Worm (Caenorhabditis elegans) whole organism, young adult: ENCODE data around the gene irld-11.
A peak's percentile ranks its signal among the peaks of the same experiment; 100 is the strongest.

ENCODE experiments used
- F10E7.11 ChIP-seq: sonication (generic microtip); optimal IDR thresholded peaks from 2 replicates; lab custom pipeline; 2017; ENCODE audit warnings: mild to moderate bottlenecking, missing genetic modification characterization, moderate library complexity, missing compliant biosample characterization
- F33H1.4 ChIP-seq: fragments of 200-800 bp; sonication (Bioruptor generic); IDR thresholded peaks from 2 replicates; pipeline ENCODE4 v1.3.6; 2022; ENCODE audit warnings: missing genetic modification reagents, missing genetic modification characterization, missing compliant biosample characterization
- F55B11.4 ChIP-seq: sonication (generic microtip); optimal IDR thresholded peaks from 2 replicates; lab custom pipeline; 2016; ENCODE audit warnings: missing compliant biosample characterization, missing genetic modification characterization, borderline replicate concordance; ENCODE audit not compliant: insufficient read depth
- Y53G8AR.9 ChIP-seq: fragments of 200-800 bp; sonication (Bioruptor generic); conservative IDR thresholded peaks from 2 replicates; pipeline ENCODE4 v1.3.6; 2022; ENCODE audit warnings: missing genetic modification reagents, missing genetic modification characterization, missing compliant biosample characterization
- athp-1 ChIP-seq: sonication (generic microtip); optimal IDR thresholded peaks from 2 replicates; lab custom pipeline; 2017; ENCODE audit warnings: mild to moderate bottlenecking, missing genetic modification characterization, missing compliant biosample characterization
- bed-2 ChIP-seq: fragments of 200-800 bp; sonication (Bioruptor generic); IDR thresholded peaks from 2 replicates; pipeline ENCODE4 v1.3.6; 2022; ENCODE audit warnings: missing genetic modification reagents, missing genetic modification characterization, missing compliant biosample characterization
- ccch-3 ChIP-seq: fragments of 200-800 bp; sonication (Bioruptor generic); optimal IDR thresholded peaks from 2 replicates; lab custom pipeline; 2018; ENCODE audit warnings: mild to moderate bottlenecking, missing genetic modification characterization, missing compliant biosample characterization
- ceh-91 ChIP-seq: fragments of 200-800 bp; sonication (Bioruptor generic); IDR thresholded peaks from 2 replicates; pipeline ENCODE4 v1.3.6; 2022; ENCODE audit warnings: missing genetic modification reagents, missing genetic modification characterization, missing compliant biosample characterization
- dpl-1 ChIP-seq: fragments of 150-350 bp; optimal IDR thresholded peaks from 2 replicates; lab custom pipeline; 2014; ENCODE audit warnings: missing biosample characterization, missing genetic modification reagents, missing genetic modification characterization
- egl-18 ChIP-seq: fragments of 200-800 bp; sonication (Bioruptor generic); IDR thresholded peaks from 2 replicates; pipeline ENCODE4 v1.3.6; 2022; ENCODE audit warnings: missing genetic modification reagents, missing genetic modification characterization, missing compliant biosample characterization
- egrh-3 ChIP-seq: fragments of 200-800 bp; sonication (Bioruptor generic); IDR thresholded peaks from 2 replicates; pipeline ENCODE4 v1.3.6; 2022; ENCODE audit warnings: missing genetic modification reagents, missing genetic modification characterization, missing compliant biosample characterization
- hlh-26 ChIP-seq: fragments of 200-800 bp; sonication (Bioruptor generic); conservative IDR thresholded peaks from 2 replicates; pipeline ENCODE4 v1.3.6; 2022; ENCODE audit warnings: missing genetic modification reagents, missing genetic modification characterization, missing compliant biosample characterization
- hmg-20 ChIP-seq: fragments of 200-800 bp; sonication (Bioruptor generic); IDR thresholded peaks from 2 replicates; pipeline ENCODE4 v1.3.6; 2022; ENCODE audit warnings: missing genetic modification reagents, missing genetic modification characterization, missing compliant biosample characterization
- lin-35 ChIP-seq, 3 experiments: fragments of 150-350 bp in 2 of 3; sonication (generic microtip) in 1 of 3; optimal IDR thresholded peaks; 2 replicates each; lab custom pipeline; 2014 to 2018; ENCODE audit warnings: missing biosample characterization in 3 of 3, missing genetic modification characterization in 3 of 3, missing genetic modification reagents in 3 of 3
- lsl-1 ChIP-seq: fragments of 200-800 bp; sonication (Bioruptor generic); optimal IDR thresholded peaks from 2 replicates; lab custom pipeline; 2018; ENCODE audit warnings: mild to moderate bottlenecking, missing genetic modification characterization, moderate library complexity, missing compliant biosample characterization
- madf-6 ChIP-seq: fragments of 200-800 bp; sonication (Bioruptor generic); IDR thresholded peaks from 2 replicates; pipeline ENCODE4 v1.3.6; 2022; ENCODE audit warnings: missing genetic modification reagents, missing genetic modification characterization, missing compliant biosample characterization
- mes-4 ChIP-seq: sonication (generic microtip); optimal IDR thresholded peaks from 2 replicates; lab custom pipeline; 2016; ENCODE audit warnings: missing genotype, missing genetic modification characterization, missing compliant biosample characterization
- nfya-1 ChIP-seq: sonication (generic microtip); optimal IDR thresholded peaks from 2 replicates; lab custom pipeline; 2017; ENCODE audit warnings: antibody characterized with exemption, missing compliant biosample characterization, missing genetic modification characterization, borderline replicate concordance; ENCODE audit not compliant: insufficient read depth
- rcor-1 ChIP-seq: fragments of 200-800 bp; sonication (Bioruptor generic); IDR thresholded peaks from 2 replicates; pipeline ENCODE4 v1.3.6; 2022; ENCODE audit warnings: missing genetic modification reagents, missing genetic modification characterization, missing compliant biosample characterization
- snpc-1.1 ChIP-seq: sonication (generic microtip); optimal IDR thresholded peaks from 2 replicates; lab custom pipeline; 2017; ENCODE audit warnings: missing genetic modification characterization, mild to moderate bottlenecking, missing compliant biosample characterization, antibody characterized with exemption, moderate library complexity, missing genotype, missing genetic modification reagents; ENCODE audit not compliant: insufficient read depth
- somi-1 ChIP-seq: fragments of 200-800 bp; sonication (Bioruptor generic); optimal IDR thresholded peaks from 2 replicates; lab custom pipeline; 2018; ENCODE audit warnings: mild to moderate bottlenecking, missing genetic modification characterization, missing compliant biosample characterization
- tlf-1 ChIP-seq: fragments of 200-800 bp; sonication (Bioruptor generic); optimal IDR thresholded peaks from 2 replicates; lab custom pipeline; 2018; ENCODE audit warnings: mild to moderate bottlenecking, missing genetic modification characterization, missing compliant biosample characterization
- unc-130 ChIP-seq: sonication (generic microtip); optimal IDR thresholded peaks from 2 replicates; lab custom pipeline; 2016; ENCODE audit warnings: missing genetic modification reagents, missing genetic modification characterization, missing compliant biosample characterization
- unc-62 ChIP-seq: fragments of 150-350 bp; optimal IDR thresholded peaks from 2 replicates; lab custom pipeline; 2014; ENCODE audit warnings: missing biosample characterization, missing genetic modification reagents, missing genetic modification characterization
- xnd-1 ChIP-seq: sonication (generic microtip); optimal IDR thresholded peaks from 2 replicates; lab custom pipeline; 2016; ENCODE audit warnings: missing genotype, missing genetic modification reagents, missing genetic modification characterization, missing compliant biosample characterization
- zfh-2 ChIP-seq: fragments of 200-800 bp; sonication (Bioruptor generic); conservative IDR thresholded peaks from 2 replicates; pipeline ENCODE4 v1.3.6; 2022; ENCODE audit warnings: missing genetic modification reagents, missing genetic modification characterization, missing compliant biosample characterization
- zim-3 ChIP-seq: sonication (generic microtip); optimal IDR thresholded peaks from 2 replicates; lab custom pipeline; 2017; ENCODE audit warnings: mild to moderate bottlenecking, missing genetic modification characterization, moderate library complexity, missing compliant biosample characterization
- ztf-25 ChIP-seq: fragments of 200-800 bp; sonication (Bioruptor generic); IDR thresholded peaks from 2 replicates; pipeline ENCODE4 v1.3.6; 2022; ENCODE audit warnings: missing genetic modification reagents, missing genetic modification characterization, missing compliant biosample characterization
- ztf-26 ChIP-seq: sonication (generic microtip); optimal IDR thresholded peaks from 2 replicates; lab custom pipeline; 2017; ENCODE audit warnings: missing genetic modification characterization, missing compliant biosample characterization
- ztf-6 ChIP-seq: fragments of 200-800 bp; sonication (Bioruptor generic); IDR thresholded peaks from 2 replicates; pipeline ENCODE4 v1.3.6; 2022; ENCODE audit warnings: missing genetic modification reagents, missing genetic modification characterization, missing compliant biosample characterization

irld-11 gene

ce11 chrV:1701584-1702101, 46.7 kb downstream of the irld-11 start, which contains the start of gene srw-90:
srw-90 (plus strand) TSS chrV:1702051.
- TF ChIP-seq hlh-26 (GFP tag; lab: Robert Waterston, UW) = no peak
- TF ChIP-seq lsl-1 (GFP tag; lab: Kevin White, UChicago) = peak; percentile 85
- peak; percentile 72 for TF ChIP-seq madf-6 (GFP tag; lab: Robert Waterston, UW)
- no peak for TF ChIP-seq unc-62 (GFP tag; lab: Kevin White, UChicago)
- TF ChIP-seq egl-18 (GFP tag; lab: Robert Waterston, UW) = no peak
- TF ChIP-seq lin-35 (GFP tag; optimal IDR thresholded peaks at IDR 0.05; lab: Kevin White, UChicago) = no peak
- no peak for TF ChIP-seq athp-1 (tag; lab: Kevin White, UChicago)
- TF ChIP-seq zim-3 = no peak
- no peak for TF ChIP-seq hmg-20 (GFP tag; lab: Robert Waterston, UW)
- no peak for TF ChIP-seq Y53G8AR.9 (GFP tag; lab: Robert Waterston, UW)
- peak; percentile 45 for TF ChIP-seq xnd-1
- no peak for TF ChIP-seq ztf-6 (GFP tag; lab: Robert Waterston, UW)
- TF ChIP-seq dpl-1 (GFP tag; lab: Kevin White, UChicago) = no peak
- TF ChIP-seq bed-2 (GFP tag; lab: Robert Waterston, UW) = no peak
- TF ChIP-seq unc-130 (GFP tag; lab: Kevin White, UChicago) = no peak
- TF ChIP-seq tlf-1 (GFP tag; lab: Kevin White, UChicago) = no peak
- no peak for TF ChIP-seq F10E7.11
- no peak for TF ChIP-seq ztf-25 (GFP tag; lab: Robert Waterston, UW)
- no peak for TF ChIP-seq snpc-1.1 (tag; lab: Kevin White, UChicago)
- no peak for TF ChIP-seq somi-1 (GFP tag; lab: Kevin White, UChicago)
- peak; percentile 73 for TF ChIP-seq F33H1.4 (GFP tag; lab: Robert Waterston, UW)
- TF ChIP-seq mes-4 = no peak
- no peak for TF ChIP-seq nfya-1 (tag; lab: Kevin White, UChicago)
- no peak for TF ChIP-seq zfh-2 (GFP tag; lab: Robert Waterston, UW)
- TF ChIP-seq ccch-3 = no peak
- TF ChIP-seq rcor-1 = no peak
- TF ChIP-seq egrh-3 = no peak
- no peak for TF ChIP-seq ztf-26 (tag; lab: Kevin White, UChicago)
- TF ChIP-seq F55B11.4 (tag; lab: Kevin White, UChicago) = no peak
- TF ChIP-seq ceh-91 (GFP tag; lab: Robert Waterston, UW) = no peak
- TF ChIP-seq, all 124 proteins: peak for 4
